Worm (Caenorhabditis elegans) whole organism, L1 larva: ENCODE measurements around the gene sucl-2.
A peak's percentile ranks its signal among the peaks of the same experiment; 100 is the strongest.

Experiments used
- C16A3.4 ChIP-seq: fragments of 150-350 bp; optimal IDR thresholded peaks from 2 replicates; lab custom pipeline; 2014; ENCODE audit warnings: missing biosample characterization, missing genetic modification characterization
- aha-1 ChIP-seq: fragments of 150-350 bp; optimal IDR thresholded peaks from 2 replicates; lab custom pipeline; 2014; ENCODE audit warnings: missing biosample characterization, missing genetic modification characterization
- blmp-1 ChIP-seq: fragments of 150-350 bp; optimal IDR thresholded peaks from 2 replicates; lab custom pipeline; 2014; ENCODE audit warnings: missing biosample characterization, missing genetic modification characterization
- ceh-63 ChIP-seq: fragments of 200-800 bp; sonication (Bioruptor generic); optimal IDR thresholded peaks from 2 replicates; lab custom pipeline; 2018; ENCODE audit warnings: mild to moderate bottlenecking, missing genetic modification characterization, missing compliant biosample characterization
- ceh-82 ChIP-seq, 3 experiments: fragments of 150-350 bp in 1 of 3; sonication (generic microtip) in 2 of 3; optimal IDR thresholded peaks; 2 replicates each; lab custom pipeline; 2014 to 2017; ENCODE audit warnings: missing biosample characterization in 3 of 3, missing genetic modification characterization in 3 of 3
- ceh-88 ChIP-seq: fragments of 200-800 bp; sonication (Bioruptor generic); IDR thresholded peaks from 2 replicates; pipeline ENCODE4 v1.3.6; 2022; ENCODE audit warnings: missing genetic modification characterization, missing compliant biosample characterization
- efl-1 ChIP-seq, 4 experiments: fragments of 150-350 bp; optimal IDR thresholded peaks in 3 of 4; peaks in 1 of 4; 1 replicate in 1 of 4; 2 replicates in 3 of 4; lab custom pipeline; 2014; ENCODE audit warnings: missing biosample characterization in 2 of 4, missing genetic modification characterization in 2 of 4, missing genetic modification reagents in 2 of 4
- egl-13 ChIP-seq: sonication (generic microtip); optimal IDR thresholded peaks from 2 replicates; lab custom pipeline; 2016; ENCODE audit warnings: missing genotype, missing genetic modification reagents, missing genetic modification characterization, missing compliant biosample characterization
- elt-3 ChIP-seq, 6 experiments: fragments of 150-350 bp in 1 of 6; sonication (generic microtip); optimal IDR thresholded peaks; 2 replicates each; lab custom pipeline; 2017 to 2018; ENCODE audit warnings: missing biosample characterization in 6 of 6, missing genetic modification characterization in 6 of 6, inconsistent platforms in 1 of 6
- fkh-10 ChIP-seq: sonication (generic microtip); optimal IDR thresholded peaks from 2 replicates; lab custom pipeline; 2017; ENCODE audit warnings: missing biosample characterization, missing genetic modification reagents, missing genetic modification characterization
- fkh-8 ChIP-seq: sonication (generic microtip); optimal IDR thresholded peaks from 2 replicates; lab custom pipeline; 2016; ENCODE audit warnings: mild to moderate bottlenecking, missing genetic modification characterization, missing compliant biosample characterization
- fos-1 ChIP-seq: fragments of 150-350 bp; optimal IDR thresholded peaks from 2 replicates; lab custom pipeline; 2014; ENCODE audit warnings: missing biosample characterization, missing genetic modification characterization
- hlh-4 ChIP-seq: sonication (generic microtip); optimal IDR thresholded peaks from 2 replicates; lab custom pipeline; 2016; ENCODE audit warnings: mild to moderate bottlenecking, missing genetic modification characterization, missing compliant biosample characterization
- irx-1 ChIP-seq: sonication (generic microtip); optimal IDR thresholded peaks from 2 replicates; lab custom pipeline; 2016; ENCODE audit warnings: missing genetic modification characterization, missing compliant biosample characterization
- lin-13 ChIP-seq: fragments of 150-350 bp; optimal IDR thresholded peaks from 2 replicates; lab custom pipeline; 2014; ENCODE audit warnings: missing biosample characterization, missing genetic modification reagents, missing genetic modification characterization
- lin-39 ChIP-seq: fragments of 150-350 bp; optimal IDR thresholded peaks from 2 replicates; lab custom pipeline; 2014; ENCODE audit warnings: missing biosample characterization, missing genetic modification reagents, missing genetic modification characterization
- lsy-2 ChIP-seq, 2 experiments: fragments of 150-350 bp; optimal IDR thresholded peaks; 2 replicates each; lab custom pipeline; 2014; ENCODE audit warnings: missing biosample characterization in 2 of 2, missing genetic modification characterization in 2 of 2
- mef-2 ChIP-seq: fragments of 150-350 bp; optimal IDR thresholded peaks from 2 replicates; lab custom pipeline; 2014; ENCODE audit warnings: missing biosample characterization, missing genetic modification characterization
- nhr-47 ChIP-seq: sonication (generic microtip); optimal IDR thresholded peaks from 2 replicates; lab custom pipeline; 2016; ENCODE audit warnings: mild to moderate bottlenecking, missing genetic modification characterization, moderate library complexity, missing compliant biosample characterization
- nhr-71 ChIP-seq: sonication (generic microtip); optimal IDR thresholded peaks from 2 replicates; lab custom pipeline; 2016; ENCODE audit warnings: mild to moderate bottlenecking, missing genetic modification characterization, moderate library complexity, missing compliant biosample characterization
- nhr-76 ChIP-seq: sonication (generic microtip); optimal IDR thresholded peaks from 2 replicates; lab custom pipeline; 2017; ENCODE audit warnings: missing biosample characterization, missing genetic modification characterization
- nhr-84 ChIP-seq: sonication (generic microtip); optimal IDR thresholded peaks from 2 replicates; lab custom pipeline; 2017; ENCODE audit warnings: missing biosample characterization, missing genetic modification characterization
- nhr-85 ChIP-seq: sonication (generic microtip); peaks from one replicate; lab custom pipeline; 2016; ENCODE audit warnings: missing genetic modification characterization, inconsistent platforms, missing compliant biosample characterization
- nhr-90 ChIP-seq: sonication (generic microtip); optimal IDR thresholded peaks from 2 replicates; lab custom pipeline; 2016; ENCODE audit warnings: mild to moderate bottlenecking, missing genetic modification characterization, missing compliant biosample characterization; ENCODE audit not compliant: poor library complexity
- pag-3 ChIP-seq: sonication (generic microtip); optimal IDR thresholded peaks from 2 replicates; lab custom pipeline; 2017; ENCODE audit warnings: missing genetic modification characterization, mild to moderate bottlenecking, missing compliant biosample characterization, antibody characterized with exemption, borderline replicate concordance; ENCODE audit not compliant: insufficient read depth
- pax-3 ChIP-seq: fragments of 200-800 bp; sonication (Bioruptor generic); optimal IDR thresholded peaks from 2 replicates; lab custom pipeline; 2018; ENCODE audit warnings: mild to moderate bottlenecking, missing genetic modification characterization, moderate library complexity, missing compliant biosample characterization
- sptf-1 ChIP-seq: fragments of 150-350 bp; optimal IDR thresholded peaks from 2 replicates; lab custom pipeline; 2014; ENCODE audit warnings: missing biosample characterization, missing genetic modification characterization
- sup-37 ChIP-seq: fragments of 200-800 bp; sonication (Bioruptor generic); optimal IDR thresholded peaks from 2 replicates; lab custom pipeline; 2018; ENCODE audit warnings: mild to moderate bottlenecking, missing genetic modification characterization, missing compliant biosample characterization
- swsn-7 ChIP-seq: sonication (generic microtip); optimal IDR thresholded peaks from 2 replicates; lab custom pipeline; 2016; ENCODE audit warnings: missing genetic modification characterization, missing compliant biosample characterization
- tbx-2 ChIP-seq: sonication (generic microtip); optimal IDR thresholded peaks from 2 replicates; lab custom pipeline; 2016; ENCODE audit warnings: missing genetic modification characterization, missing compliant biosample characterization
- tlp-1 ChIP-seq: fragments of 150-350 bp; optimal IDR thresholded peaks from 2 replicates; lab custom pipeline; 2014; ENCODE audit warnings: missing biosample characterization, missing genetic modification characterization
- unc-30 ChIP-seq: sonication (generic microtip); optimal IDR thresholded peaks from 2 replicates; lab custom pipeline; 2017; ENCODE audit warnings: missing biosample characterization, missing genetic modification characterization
- unc-62 ChIP-seq: fragments of 150-350 bp; optimal IDR thresholded peaks from 2 replicates; lab custom pipeline; 2014; ENCODE audit warnings: missing biosample characterization, missing genetic modification reagents, missing genetic modification characterization
- zag-1 ChIP-seq: fragments of 150-350 bp; optimal IDR thresholded peaks from 2 replicates; lab custom pipeline; 2014; ENCODE audit warnings: missing biosample characterization, missing genetic modification characterization
- ztf-4 ChIP-seq: fragments of 150-350 bp; optimal IDR thresholded peaks from 2 replicates; lab custom pipeline; 2014; ENCODE audit warnings: missing biosample characterization, missing genetic modification characterization

Gene sucl-2

ce11 chrIII:887874-888299, 13.3 kb downstream of the sucl-2 start (continued):
- TF ChIP-seq egl-13 (tag; lab: Kevin White, UChicago) (peak; percentile 79), tbx-2 (tag; lab: Kevin White, UChicago) (peak; percentile 77), sup-37 (GFP tag; lab: Kevin White, UChicago) (no peak), aha-1 (tag; lab: Kevin White, UChicago) (no peak), ztf-4 (no peak), lin-39 (tag; lab: Kevin White, UChicago) (no peak), pax-3 (peak; percentile 27), nhr-84 (tag; lab: Kevin White, UChicago) (no peak), nhr-76 (no peak), mef-2 (tag; lab: Kevin White, UChicago) (no peak), nhr-47 (peak; percentile 84), lsy-2 (tag; optimal IDR thresholded peaks at IDR 0.05; lab: Kevin White, UChicago) (peak; percentile 62 to 76), ceh-82 (tag; optimal IDR thresholded peaks at IDR 0.05; lab: Kevin White, UChicago) (peak; percentile 38 to 65 (median 62)), zag-1 (tag; lab: Kevin White, UChicago) (peak; percentile 44), lin-13 (no peak), ceh-63 (GFP tag; lab: Kevin White, UChicago) (peak; percentile 2), irx-1 (tag; lab: Kevin White, UChicago) (peak; percentile 37), ceh-88 (GFP tag; lab: Robert Waterston, UW) (no peak; the same call in 1 of the 2 replicates), nhr-85 (tag; lab: Kevin White, UChicago) (peak; percentile 84), pag-3 (tag; lab: Kevin White, UChicago) (no peak), swsn-7 (tag; lab: Kevin White, UChicago) (peak; percentile 86), fkh-10 (GFP tag; lab: Kevin White, UChicago) (peak; percentile 90), C16A3.4 (tag; lab: Kevin White, UChicago) (peak; percentile 40), unc-30 (tag; lab: Kevin White, UChicago) (no peak), tlp-1 (tag; lab: Kevin White, UChicago) (no peak), fos-1 (tag; lab: Kevin White, UChicago) (peak; percentile 26), fkh-8 (tag; lab: Kevin White, UChicago) (peak; percentile 90), unc-62 (GFP tag; lab: Kevin White, UChicago) (no peak), nhr-71 (tag; lab: Kevin White, UChicago) (peak; percentile 88)

ce11 chrIII:886726-887125, 14.5 kb downstream of the sucl-2 start, which contains the start of gene zer-1:
Gene zer-1 (minus strand): TSS chrIII:886793.
- TF ChIP-seq nhr-85 (tag; lab: Kevin White, UChicago) (peak; percentile 8), elt-3 (tag; optimal IDR thresholded peaks at IDR 0.05; lab: Kevin White, UChicago) (peak in 1 of 6 experiments; percentile 5), nhr-90 (tag; lab: Kevin White, UChicago) (no peak), hlh-4 (tag; lab: Kevin White, UChicago) (no peak), lin-13 (no peak), blmp-1 (tag; lab: Kevin White, UChicago) (peak; percentile 98)

DNA sequence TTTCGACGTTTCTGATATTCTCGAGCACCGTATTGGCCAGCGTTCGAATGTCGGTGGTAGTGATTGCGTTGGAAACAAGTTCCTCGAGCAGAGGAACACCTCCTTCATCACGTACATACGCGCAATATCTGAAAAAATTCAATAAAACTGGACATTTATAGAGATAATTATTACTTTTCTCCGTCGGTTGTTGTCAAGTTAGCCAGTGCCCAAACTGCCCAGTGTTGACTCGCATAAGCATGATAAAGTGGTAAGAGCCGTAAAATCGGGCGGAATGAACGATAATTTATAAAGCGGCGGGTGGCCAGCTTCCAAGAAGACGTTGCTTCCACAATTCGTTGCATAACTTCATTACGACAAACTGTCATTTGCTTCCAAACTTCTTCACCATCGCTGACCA, 17.6 kb downstream of the sucl-2 start:
- TF ChIP-seq lin-13 (no peak), efl-1 (optimal IDR thresholded peaks at IDR 0.05; lab: Kevin White, UChicago) (no peak), efl-1 (GFP tag; optimal IDR thresholded peaks at IDR 0.05 in 1 of 2; lab: Kevin White, UChicago) (peak in 1 of 2 experiments; percentile 90)

DNA sequence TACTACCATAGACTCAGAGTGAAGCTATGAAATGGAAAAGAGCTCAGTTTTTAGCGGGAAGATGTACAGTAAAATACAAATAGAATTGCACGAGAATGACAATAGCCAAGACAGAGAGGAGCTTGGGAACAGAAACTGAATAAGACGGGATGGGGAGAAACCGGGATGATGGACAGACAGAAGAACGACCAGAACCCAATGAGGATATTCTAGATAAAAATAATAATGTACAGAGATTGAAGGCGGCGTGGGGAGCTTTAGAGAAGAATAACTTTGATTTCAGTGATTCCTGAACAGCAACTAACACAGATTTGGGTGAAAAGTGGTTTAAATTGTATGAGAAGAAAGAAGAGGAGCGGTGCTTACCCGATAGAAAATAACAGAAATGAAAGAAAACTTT, 19.8 kb downstream of the sucl-2 start:
- TF ChIP-seq sptf-1 (tag; lab: Kevin White, UChicago) (no peak), efl-1 (optimal IDR thresholded peaks at IDR 0.05; lab: Kevin White, UChicago) (no peak), efl-1 (GFP tag; optimal IDR thresholded peaks at IDR 0.05 in 1 of 2; lab: Kevin White, UChicago) (peak in 1 of 2 experiments; percentile 23)
- TF ChIP-seq, all 84 proteins: peak for 1
